Worm (Caenorhabditis elegans): ENCODE results near the gene Y5H2B.3.

DNA sequence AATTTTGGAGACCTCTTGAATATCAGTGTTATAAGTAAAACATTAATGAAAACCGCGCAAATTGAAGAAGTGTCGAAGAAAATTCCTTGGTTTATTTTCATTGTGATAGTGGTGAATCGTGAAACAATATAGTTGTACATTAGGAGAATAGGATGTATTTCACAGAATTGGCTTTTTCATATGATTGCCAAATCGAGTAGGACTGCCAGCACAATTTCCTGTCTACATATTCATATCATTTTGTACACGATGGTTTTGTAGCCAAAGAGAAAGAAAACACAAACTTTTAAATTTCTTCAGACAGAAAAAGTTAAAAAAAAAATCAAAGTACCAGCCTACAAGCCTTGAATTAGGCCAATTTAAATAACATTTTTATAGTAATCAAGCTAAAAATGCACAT, 24.4 kb upstream of the Y5H2B.3 start, which contains the start of gene str-255:
- no peak for TF ChIP-seq madf-5 (GFP tag; IDR thresholded peaks at IDR 0.05)
- no peak for TF ChIP-seq snpc-4 (tag; optimal IDR thresholded peaks at IDR 0.05)
- no peak for TF ChIP-seq unc-62 (GFP tag; optimal IDR thresholded peaks at IDR 0.05 in 1 of 2)
- no peak for TF ChIP-seq unc-62 (tag; optimal IDR thresholded peaks at IDR 0.05)
